Fruit fly (Drosophila melanogaster) whole organism, embryonic: Measurements from ENCODE around the gene Tsen54.

Source experiments
- Ada2b ChIP-seq: fragments of 200-800 bp; sonication (Bioruptor generic); IDR thresholded peaks from 2 replicates; pipeline ENCODE4 v1.3.6; 2022; ENCODE audit warnings: missing biosample characterization, missing genetic modification characterization
- C15 ChIP-seq: fragments of 200-800 bp; sonication (Bioruptor generic); IDR thresholded peaks from 3 replicates; pipeline ENCODE4 v1.3.6; 2022; ENCODE audit warnings: missing biosample characterization, missing genetic modification characterization
- CG10431 ChIP-seq: fragments of 200-800 bp; sonication (Bioruptor generic); optimal IDR thresholded peaks from 3 replicates; lab custom pipeline; 2018; ENCODE audit warnings: missing biosample characterization, mild to moderate bottlenecking, missing genetic modification characterization
- CG11456 ChIP-seq: fragments of 200-800 bp; sonication (Bioruptor generic); IDR thresholded peaks from 3 replicates; pipeline ENCODE4 v1.3.6; 2022; ENCODE audit warnings: missing biosample characterization, missing genetic modification characterization
- CG12155 ChIP-seq: fragments of 200-800 bp; sonication (Bioruptor generic); optimal IDR thresholded peaks from 3 replicates; lab custom pipeline; 2016; ENCODE audit warnings: missing biosample characterization, missing genetic modification characterization
- CG14014 ChIP-seq: fragments of 200-800 bp; sonication (Bioruptor generic); IDR thresholded peaks from 2 replicates; pipeline ENCODE4 v1.3.6; 2022; ENCODE audit warnings: missing biosample characterization, missing genetic modification characterization
- CG14050 ChIP-seq: fragments of 200-800 bp; sonication (Bioruptor generic); IDR thresholded peaks from 3 replicates; pipeline ENCODE4 v1.3.6; 2022; ENCODE audit warnings: missing biosample characterization, missing genetic modification characterization
- CG15269 ChIP-seq: fragments of 200-800 bp; sonication (Bioruptor generic); optimal IDR thresholded peaks from 2 replicates; lab custom pipeline; 2018; ENCODE audit warnings: missing biosample characterization, mild to moderate bottlenecking, missing genetic modification characterization, moderate library complexity
- CG17829 ChIP-seq: fragments of 200-800 bp; optimal IDR thresholded peaks from 2 replicates; lab custom pipeline; 2019; ENCODE audit warnings: missing biosample characterization, mild to moderate bottlenecking, missing genetic modification characterization, moderate library complexity
- CG2889 ChIP-seq: fragments of 200-800 bp; sonication (Bioruptor generic); IDR thresholded peaks from 3 replicates; pipeline ENCODE4 v1.3.6; 2022; ENCODE audit warnings: missing biosample characterization, missing genetic modification characterization
- CG43689 ChIP-seq: fragments of 200-800 bp; sonication (Bioruptor generic); IDR thresholded peaks from 2 replicates; pipeline ENCODE4 v1.3.6; 2022; ENCODE audit warnings: missing biosample characterization, missing genetic modification characterization
- CG4424 ChIP-seq: fragments of 200-800 bp; sonication (Bioruptor generic); optimal IDR thresholded peaks from 3 replicates; lab custom pipeline; 2016; ENCODE audit warnings: missing biosample characterization, missing genetic modification characterization
- CG4617 ChIP-seq: fragments of 200-800 bp; sonication (Bioruptor generic); optimal IDR thresholded peaks from 3 replicates; lab custom pipeline; 2016; ENCODE audit warnings: missing biosample characterization, missing genetic modification characterization, borderline replicate concordance
- CG4820 ChIP-seq: fragments of 200-800 bp; sonication (Bioruptor generic); optimal IDR thresholded peaks from 3 replicates; lab custom pipeline; 2016; ENCODE audit warnings: missing biosample characterization, missing genetic modification characterization
- CG6254 ChIP-seq: fragments of 200-800 bp; sonication (Bioruptor generic); optimal IDR thresholded peaks from 3 replicates; lab custom pipeline; 2017; ENCODE audit warnings: mild to moderate bottlenecking, missing biosample characterization, missing genetic modification reagents, missing genetic modification characterization
- CG7271 ChIP-seq: fragments of 200-800 bp; sonication (Bioruptor generic); optimal IDR thresholded peaks from 2 replicates; lab custom pipeline; 2018; ENCODE audit warnings: missing biosample characterization, mild to moderate bottlenecking, missing genetic modification characterization, moderate library complexity
- CG7745 ChIP-seq: fragments of 200-800 bp; sonication (Bioruptor generic); optimal IDR thresholded peaks from 2 replicates; lab custom pipeline; 2018; ENCODE audit warnings: missing biosample characterization, mild to moderate bottlenecking, missing genetic modification characterization, moderate library complexity
- CG7928 ChIP-seq: fragments of 200-800 bp; sonication (Bioruptor generic); optimal IDR thresholded peaks from 2 replicates; lab custom pipeline; 2017; ENCODE audit warnings: missing biosample characterization, mild to moderate bottlenecking, missing genetic modification characterization
- CG8765 ChIP-seq: fragments of 200-800 bp; sonication (Bioruptor generic); IDR thresholded peaks from 2 replicates; pipeline ENCODE4 v1.3.6; 2022; ENCODE audit warnings: missing biosample characterization, missing genetic modification characterization
- CG9437 ChIP-seq: fragments of 200-800 bp; sonication (Bioruptor generic); optimal IDR thresholded peaks from 2 replicates; lab custom pipeline; 2018; ENCODE audit warnings: missing biosample characterization, mild to moderate bottlenecking, missing genetic modification characterization
- Camta ChIP-seq: fragments of 200-800 bp; sonication (Bioruptor generic); optimal IDR thresholded peaks from 2 replicates; lab custom pipeline; 2016; ENCODE audit warnings: missing biosample characterization, missing genetic modification characterization
- Dll ChIP-seq: fragments of 200-800 bp; sonication (Bioruptor generic); IDR thresholded peaks from 4 replicates; pipeline ENCODE4 v1.3.6; 2022; ENCODE audit warnings: missing biosample characterization, missing genetic modification characterization; ENCODE audit not compliant: partially characterized antibody
- Gug ChIP-seq: fragments of 200-800 bp; sonication (Bioruptor generic); IDR thresholded peaks from 4 replicates; pipeline ENCODE4 v1.3.6; 2022; ENCODE audit warnings: missing biosample characterization, missing genetic modification characterization
- Hmr ChIP-seq: fragments of 200-800 bp; sonication (Bioruptor generic); optimal IDR thresholded peaks from 3 replicates; lab custom pipeline; 2017; ENCODE audit warnings: mild to moderate bottlenecking, missing biosample characterization, missing genetic modification reagents, missing genetic modification characterization
- Hr51 ChIP-seq, 2 experiments: fragments of 200-800 bp; sonication (Bioruptor generic); optimal IDR thresholded peaks; 2 replicates in 1 of 2; 3 replicates in 1 of 2; lab custom pipeline; 2016 to 2018; ENCODE audit warnings: missing biosample characterization in 2 of 2, missing genetic modification characterization in 2 of 2, mild to moderate bottlenecking in 1 of 2, moderate library complexity in 1 of 2
- Myb ChIP-seq: fragments of 200-800 bp; sonication (Bioruptor generic); optimal IDR thresholded peaks from 2 replicates; lab custom pipeline; 2016; ENCODE audit warnings: missing biosample characterization, missing genetic modification characterization
- NFAT ChIP-seq: fragments of 200-800 bp; sonication (Bioruptor generic); IDR thresholded peaks from 2 replicates; pipeline ENCODE4 v1.3.6; 2022; ENCODE audit warnings: missing biosample characterization, missing genetic modification characterization
- Nf-YA ChIP-seq: fragments of 200-800 bp; sonication (Bioruptor generic); IDR thresholded peaks from 2 replicates; pipeline ENCODE4 v1.3.6; 2022; ENCODE audit warnings: missing biosample characterization, missing genetic modification characterization
- Rfx ChIP-seq: fragments of 200-800 bp; sonication (Bioruptor generic); IDR thresholded peaks from 2 replicates; pipeline ENCODE4 v1.3.6; 2022; ENCODE audit warnings: missing biosample characterization, missing genetic modification characterization
- al ChIP-seq: fragments of 200-800 bp; sonication (Bioruptor generic); IDR thresholded peaks from 2 replicates; pipeline ENCODE4 v1.3.6; 2022; ENCODE audit warnings: missing biosample characterization, missing genetic modification characterization
- ci ChIP-seq: fragments of 200-800 bp; sonication (Bioruptor generic); IDR thresholded peaks from 3 replicates; pipeline ENCODE4 v1.3.6; 2022; ENCODE audit warnings: missing biosample characterization, missing genetic modification characterization
- gem ChIP-seq: fragments of 200-800 bp; sonication (Bioruptor generic); optimal IDR thresholded peaks from 2 replicates; lab custom pipeline; 2019; ENCODE audit warnings: missing biosample characterization, mild to moderate bottlenecking, missing genetic modification characterization, moderate library complexity
- gro ChIP-seq: fragments of 200-800 bp; sonication (Bioruptor generic); optimal IDR thresholded peaks from 2 replicates; lab custom pipeline; 2016; ENCODE audit warnings: missing biosample characterization, missing genetic modification characterization
- hth ChIP-seq: fragments of >200 bp; optimal IDR thresholded peaks from 2 replicates; lab custom pipeline; 2017; ENCODE audit warnings: inconsistent platforms
- inv ChIP-seq: fragments of 200-800 bp; sonication (Bioruptor generic); IDR thresholded peaks from 2 replicates; pipeline ENCODE4 v1.3.6; 2022; ENCODE audit warnings: missing biosample characterization, missing genetic modification characterization; ENCODE audit not compliant: partially characterized antibody
- kay ChIP-seq: fragments of 200-800 bp; sonication (Bioruptor generic); optimal IDR thresholded peaks from 2 replicates; lab custom pipeline; 2016; ENCODE audit warnings: missing biosample characterization, missing genetic modification characterization
- lilli ChIP-seq: fragments of 200-800 bp; sonication (Bioruptor generic); optimal IDR thresholded peaks from 3 replicates; lab custom pipeline; 2016; ENCODE audit warnings: missing biosample characterization, missing genetic modification characterization
- mirr ChIP-seq: fragments of 200-800 bp; sonication (Bioruptor generic); optimal IDR thresholded peaks from 3 replicates; lab custom pipeline; 2018; ENCODE audit warnings: missing biosample characterization, mild to moderate bottlenecking, missing genetic modification characterization
- mld ChIP-seq: fragments of 200-800 bp; sonication (Bioruptor generic); IDR thresholded peaks from 3 replicates; pipeline ENCODE4 v1.3.6; 2022; ENCODE audit warnings: missing biosample characterization, missing genetic modification characterization; ENCODE audit not compliant: partially characterized antibody
- pb ChIP-seq: fragments of 200-800 bp; sonication (Bioruptor generic); optimal IDR thresholded peaks from 3 replicates; lab custom pipeline; 2016; ENCODE audit warnings: missing biosample characterization, missing genetic modification characterization
- pum ChIP-seq: fragments of 200-800 bp; sonication (Bioruptor generic); optimal IDR thresholded peaks from 2 replicates; lab custom pipeline; 2016; ENCODE audit warnings: missing biosample characterization, missing genetic modification characterization
- scrt ChIP-seq: fragments of 200-800 bp; sonication (Bioruptor generic); optimal IDR thresholded peaks from 2 replicates; lab custom pipeline; 2018; ENCODE audit warnings: missing biosample characterization, mild to moderate bottlenecking, missing genetic modification characterization, moderate library complexity
- sd ChIP-seq: fragments of 200-800 bp; sonication (Bioruptor generic); optimal IDR thresholded peaks from 3 replicates; lab custom pipeline; 2018; ENCODE audit warnings: missing biosample characterization, mild to moderate bottlenecking, missing genetic modification characterization, moderate library complexity
- slbo ChIP-seq: fragments of 200-800 bp; sonication (Bioruptor generic); IDR thresholded peaks from 2 replicates; pipeline ENCODE4 v1.3.6; 2022; ENCODE audit warnings: missing biosample characterization, missing genetic modification characterization
- tll ChIP-seq, 2 experiments: fragments of 200-800 bp in 1 of 2; fragments of >200 bp in 1 of 2; sonication (Bioruptor generic) in 1 of 2; optimal IDR thresholded peaks; 2 replicates each; lab custom pipeline; 2017 to 2019; ENCODE audit warnings: missing biosample characterization in 2 of 2, missing genetic modification characterization in 2 of 2, mild to moderate bottlenecking in 1 of 2, moderate library complexity in 1 of 2
- unpg ChIP-seq: fragments of 200-800 bp; sonication (Bioruptor generic); optimal IDR thresholded peaks from 3 replicates; lab custom pipeline; 2018; ENCODE audit warnings: missing biosample characterization, mild to moderate bottlenecking, missing genetic modification characterization, moderate library complexity
- vfl ChIP-seq: fragments of 200-800 bp; sonication (Bioruptor generic); optimal IDR thresholded peaks from 2 replicates; lab custom pipeline; 2016; ENCODE audit warnings: missing biosample characterization, missing genetic modification characterization
- yki ChIP-seq: fragments of >200 bp; optimal IDR thresholded peaks from 3 replicates; lab custom pipeline; 2018
- z ChIP-seq: fragments of 200-800 bp; sonication (Bioruptor generic); IDR thresholded peaks from 3 replicates; pipeline ENCODE4 v1.3.6; 2022; ENCODE audit warnings: missing biosample characterization, missing genetic modification characterization
- zfh1 ChIP-seq: fragments of 200-800 bp; sonication (Bioruptor generic); IDR thresholded peaks from 3 replicates; pipeline ENCODE4 v1.3.6; 2022; ENCODE audit warnings: missing biosample characterization, missing genetic modification characterization

Tsen54 gene

dm6 chr3L:12183967-12184366 lies 21.9 kb downstream of the Tsen54 start (continued):
- TF ChIP-seq Dll (no peak), unpg (GFP tag; lab: Kevin White, UChicago) (no peak), pum (GFP tag; lab: Kevin White, UChicago) (no peak), CG7271 (no peak), Rfx (GFP tag; lab: Robert Waterston, UW) (no peak), Camta (GFP tag; lab: Kevin White, UChicago) (no peak), kay (GFP tag; lab: Kevin White, UChicago) (no peak), z (GFP tag; lab: Robert Waterston, UW) (no peak), CG7745 (no peak)

- TF ChIP-seq CG14050 (GFP tag; lab: Robert Waterston, UW) (no peak), C15 (GFP tag; lab: Robert Waterston, UW) (no peak), CG15269 (tag; lab: Kevin White, UChicago) (peak; percentile 10), mld (GFP tag; lab: Robert Waterston, UW) (no peak), vfl (GFP tag; lab: Kevin White, UChicago) (no peak), Hr51 (GFP tag; optimal IDR thresholded peaks at IDR 0.05; lab: Kevin White, UChicago) (peak in 1 of 2 experiments; percentile 23), CG43689 (no peak), Gug (peak; percentile 31; the same call in 1 of the 4 replicates), CG14014 (peak; percentile 25; the same call in 1 of the 2 replicates), inv (GFP tag; lab: Robert Waterston, UW) (no peak), CG6254 (GFP tag; lab: Kevin White, UChicago) (no peak), NFAT (peak; percentile 41; the same call in 1 of the 2 replicates), CG7928 (GFP tag; lab: Kevin White, UChicago) (no peak), pb (GFP tag; lab: Kevin White, UChicago) (peak; percentile 6), CG17829 (tag; lab: Kevin White, UChicago) (no peak), Myb (GFP tag; lab: Kevin White, UChicago) (no peak), CG12155 (GFP tag; lab: Kevin White, UChicago) (no peak), slbo (GFP tag; lab: Robert Waterston, UW) (peak; percentile 50), CG10431 (GFP tag; lab: Kevin White, UChicago) (no peak), yki (lab: Kevin White, UChicago) (no peak), lilli (GFP tag; lab: Kevin White, UChicago) (no peak), CG11456 (GFP tag; lab: Robert Waterston, UW) (no peak), ci (GFP tag; lab: Robert Waterston, UW) (peak; percentile 43; the same call in 1 of the 3 replicates), CG9437 (GFP tag; lab: Kevin White, UChicago) (no peak), mirr (GFP tag; lab: Kevin White, UChicago) (no peak), CG2889 (GFP tag; lab: Robert Waterston, UW) (no peak), CG4820 (GFP tag; lab: Kevin White, UChicago) (no peak), scrt (GFP tag; lab: Kevin White, UChicago) (no peak), gro (GFP tag; lab: Kevin White, UChicago) (peak; percentile 48), zfh1 (GFP tag; lab: Robert Waterston, UW) (peak; percentile 24; the same call in 1 of the 3 replicates), CG4617 (no peak), Ada2b (GFP tag; lab: Robert Waterston, UW) (0 out of 2 replicates have a peak, but pooled peaks have one; percentile 11), CG8765 (GFP tag; lab: Robert Waterston, UW) (no peak), CG4424 (GFP tag; lab: Kevin White, UChicago) (no peak), Hmr (GFP tag; lab: Kevin White, UChicago) (peak; percentile 7), tll (GFP tag; optimal IDR thresholded peaks at IDR 0.05; lab: Kevin White, UChicago) (no peak), hth (lab: Kevin White, UChicago) (no peak), gem (tag; lab: Kevin White, UChicago) (peak; percentile 2), al (0 out of 2 replicates have a peak, but pooled peaks have one; percentile 29), Nf-YA (GFP tag; lab: Robert Waterston, UW) (no peak), sd (tag; lab: Kevin White, UChicago) (peak; percentile 33)
These were observed 26.9 kb downstream of the Tsen54 start for dm6 chr3L:12178847-12179437.
